Worm (Caenorhabditis elegans): ENCODE results near the gene R04A9.7.

DNA sequence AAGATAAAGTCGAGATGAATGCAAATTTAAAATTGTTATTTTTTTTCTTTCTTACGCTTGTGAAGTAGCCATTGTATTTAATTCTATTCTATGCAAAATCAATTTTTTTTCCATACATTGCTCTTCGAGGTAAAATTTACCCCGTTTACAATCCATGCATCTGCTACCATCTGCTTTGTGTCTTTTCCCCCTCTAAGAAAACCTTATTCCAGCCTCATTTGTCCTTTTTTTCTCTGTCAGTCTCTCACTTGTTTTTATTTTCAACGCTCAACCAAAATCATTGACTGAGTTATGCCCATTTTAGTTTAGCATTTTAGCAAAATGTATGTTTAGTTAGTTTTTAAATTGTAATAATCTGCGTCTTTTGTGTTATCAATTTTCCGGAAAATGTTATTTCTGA, 24.8 kb downstream of the R04A9.7 start:
- no peak for TF ChIP-seq lin-39 (tag; optimal IDR thresholded peaks at IDR 0.05)
- no peak for TF ChIP-seq pqm-1 (tag; optimal IDR thresholded peaks at IDR 0.05)
- no peak for TF ChIP-seq dve-1 (tag; optimal IDR thresholded peaks at IDR 0.05; ENCODE audit: insufficient read depth)
- TF ChIP-seq nhr-6 (tag; optimal IDR thresholded peaks at IDR 0.05), result no peak
- no peak for TF ChIP-seq Y105C5A.15 (GFP tag; IDR thresholded peaks at IDR 0.05)
- TF ChIP-seq mep-1 (tag; optimal IDR thresholded peaks at IDR 0.05), result no peak
